Worm (Caenorhabditis elegans) whole organism, L2 larva: ENCODE measurements around the gene F41B4.1.

Source experiments
- ZK546.5 ChIP-seq: sonication (generic microtip); optimal IDR thresholded peaks from 2 replicates; lab custom pipeline; 2017; ENCODE audit warnings: missing biosample characterization, missing genetic modification characterization
- ama-1 ChIP-seq: fragments of 150-350 bp; optimal IDR thresholded peaks from 2 replicates; lab custom pipeline; 2018; ENCODE audit warnings: inconsistent platforms
- dmd-4 ChIP-seq: sonication (generic microtip); optimal IDR thresholded peaks from 2 replicates; lab custom pipeline; 2017; ENCODE audit warnings: missing biosample characterization, missing genetic modification characterization
- lsy-2 ChIP-seq, 2 experiments: fragments of 150-350 bp in 1 of 2; sonication (generic microtip) in 1 of 2; optimal IDR thresholded peaks; 2 replicates each; lab custom pipeline; 2014 to 2017; ENCODE audit warnings: missing biosample characterization in 2 of 2, missing genetic modification characterization in 2 of 2
- nhr-11 ChIP-seq: fragments of 150-350 bp; optimal IDR thresholded peaks from 2 replicates; lab custom pipeline; 2014; ENCODE audit warnings: missing biosample characterization, missing genetic modification characterization
- skn-1 ChIP-seq: sonication (generic microtip); optimal IDR thresholded peaks from 2 replicates; lab custom pipeline; 2017; ENCODE audit warnings: missing biosample characterization, missing genetic modification characterization

DNA sequence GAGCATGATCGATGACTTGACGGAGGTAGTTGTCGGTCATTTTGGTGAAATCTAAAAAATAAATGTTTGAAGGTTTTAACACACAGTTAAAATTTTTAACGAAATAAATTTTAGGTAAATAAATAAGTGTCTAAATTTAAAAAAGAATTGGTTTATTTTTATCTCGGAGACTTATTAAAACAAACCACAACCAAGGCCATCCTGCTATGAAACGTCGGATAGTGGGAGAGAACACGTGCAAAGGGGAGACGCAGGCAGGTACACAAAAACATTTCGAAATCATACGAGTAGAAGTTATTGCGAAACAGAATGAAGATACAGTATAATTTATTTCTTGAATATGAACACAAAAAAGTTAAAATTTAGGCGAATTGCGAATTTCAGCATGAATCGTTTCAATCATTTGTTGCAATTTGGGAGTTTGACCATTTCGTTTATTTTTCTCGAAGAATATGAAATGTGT lies 10.4 kb upstream of the F41B4.1 start, which contains the start of gene F41B4.3:
- TF ChIP-seq ZK546.5 (tag; lab: Kevin White, UChicago): no peak
- TF ChIP-seq ama-1 (lab: Kevin White, UChicago): no peak
- no peak for TF ChIP-seq nhr-11 (tag; lab: Kevin White, UChicago)
- no peak for TF ChIP-seq skn-1 (tag; lab: Kevin White, UChicago)
- no peak for TF ChIP-seq dmd-4 (tag; lab: Kevin White, UChicago)
- TF ChIP-seq lsy-2 (tag; optimal IDR thresholded peaks at IDR 0.05; lab: Kevin White, UChicago): peak in 1 of 2 experiments; percentile 56
